Worm (Caenorhabditis elegans) whole organism, late embryonic: Measurements from ENCODE around the gene F14F9.5.

Experiments
- K02D7.2 ChIP-seq: sonication (generic microtip); optimal IDR thresholded peaks from 2 replicates; lab custom pipeline; 2017; ENCODE audit warnings: mild to moderate bottlenecking, missing genetic modification characterization, missing compliant biosample characterization
- K09A11.1 ChIP-seq: sonication (generic microtip); optimal IDR thresholded peaks from 2 replicates; lab custom pipeline; 2017; ENCODE audit warnings: antibody characterized with exemption, mild to moderate bottlenecking, missing genetic modification characterization, missing compliant biosample characterization; ENCODE audit not compliant: insufficient read depth
- ahr-1 ChIP-seq: sonication (generic microtip); optimal IDR thresholded peaks from 2 replicates; lab custom pipeline; 2016; ENCODE audit warnings: missing genetic modification characterization, missing compliant biosample characterization
- ama-1 ChIP-seq: fragments of 150-350 bp; optimal IDR thresholded peaks from 2 replicates; lab custom pipeline; 2014
- ceh-14 ChIP-seq: sonication (generic microtip); optimal IDR thresholded peaks from 2 replicates; lab custom pipeline; 2016; ENCODE audit warnings: missing genotype, missing genetic modification characterization, missing compliant biosample characterization
- ceh-2 ChIP-seq: sonication (generic microtip); optimal IDR thresholded peaks from 2 replicates; lab custom pipeline; 2016; ENCODE audit warnings: missing genotype, missing genetic modification characterization, missing compliant biosample characterization
- ceh-22 ChIP-seq: sonication (generic microtip); optimal IDR thresholded peaks from 2 replicates; lab custom pipeline; 2017; ENCODE audit warnings: missing biosample characterization, missing genetic modification characterization
- ceh-24 ChIP-seq: sonication (generic microtip); optimal IDR thresholded peaks from 2 replicates; lab custom pipeline; 2016; ENCODE audit warnings: mild to moderate bottlenecking, missing genetic modification characterization, missing compliant biosample characterization
- ceh-30 ChIP-seq: fragments of 150-350 bp; optimal IDR thresholded peaks from 2 replicates; lab custom pipeline; 2014; ENCODE audit warnings: missing biosample characterization, missing genetic modification characterization
- ceh-34 ChIP-seq: sonication (generic microtip); optimal IDR thresholded peaks from 2 replicates; lab custom pipeline; 2016; ENCODE audit warnings: mild to moderate bottlenecking, missing genetic modification characterization, missing compliant biosample characterization
- ceh-45 ChIP-seq: fragments of 200-800 bp; sonication (Bioruptor generic); IDR thresholded peaks from 2 replicates; pipeline ENCODE4 v1.3.6; 2022; ENCODE audit warnings: missing genetic modification reagents, missing genetic modification characterization, missing compliant biosample characterization
- che-1 ChIP-seq: sonication (generic microtip); optimal IDR thresholded peaks from 2 replicates; lab custom pipeline; 2016; ENCODE audit warnings: mild to moderate bottlenecking, missing genetic modification characterization, missing compliant biosample characterization
- dmd-4 ChIP-seq: sonication (generic microtip); optimal IDR thresholded peaks from 2 replicates; lab custom pipeline; 2016; ENCODE audit warnings: borderline replicate concordance, missing genetic modification characterization, missing compliant biosample characterization
- dve-1 ChIP-seq: sonication (generic microtip); optimal IDR thresholded peaks from 2 replicates; lab custom pipeline; 2017; ENCODE audit warnings: antibody characterized with exemption, mild to moderate bottlenecking, missing genetic modification characterization, missing compliant biosample characterization
- eyg-1 ChIP-seq: sonication (generic microtip); optimal IDR thresholded peaks from 2 replicates; lab custom pipeline; 2016; ENCODE audit warnings: missing genotype, missing genetic modification characterization, missing compliant biosample characterization
- fkh-10 ChIP-seq: fragments of 150-350 bp; optimal IDR thresholded peaks from 2 replicates; lab custom pipeline; 2014; ENCODE audit warnings: missing biosample characterization, missing genetic modification reagents, missing genetic modification characterization
- hlh-13 ChIP-seq: fragments of 200-800 bp; sonication (Bioruptor generic); optimal IDR thresholded peaks from 2 replicates; lab custom pipeline; 2018; ENCODE audit warnings: mild to moderate bottlenecking, missing genetic modification characterization, missing compliant biosample characterization
- hlh-15 ChIP-seq: sonication (generic microtip); optimal IDR thresholded peaks from 2 replicates; lab custom pipeline; 2016; ENCODE audit warnings: missing genetic modification characterization, missing compliant biosample characterization
- hlh-30 ChIP-seq: sonication (generic microtip); optimal IDR thresholded peaks from 2 replicates; lab custom pipeline; 2017; ENCODE audit warnings: antibody characterized with exemption, missing genetic modification characterization, missing compliant biosample characterization; ENCODE audit not compliant: insufficient read depth
- hlh-8 ChIP-seq: sonication (generic microtip); optimal IDR thresholded peaks from 2 replicates; lab custom pipeline; 2016; ENCODE audit warnings: missing genotype, missing genetic modification characterization, missing compliant biosample characterization
- lin-11 ChIP-seq: fragments of 200-800 bp; sonication (Bioruptor generic); optimal IDR thresholded peaks from 2 replicates; lab custom pipeline; 2018; ENCODE audit warnings: mild to moderate bottlenecking, missing genetic modification characterization, missing compliant biosample characterization
- nfya-1 ChIP-seq: sonication (generic microtip); optimal IDR thresholded peaks from 2 replicates; lab custom pipeline; 2017; ENCODE audit warnings: missing genetic modification characterization, mild to moderate bottlenecking, missing compliant biosample characterization, antibody characterized with exemption, moderate library complexity
- nhr-232 ChIP-seq: sonication (generic microtip); optimal IDR thresholded peaks from 2 replicates; lab custom pipeline; 2016; ENCODE audit warnings: missing genetic modification characterization, missing compliant biosample characterization
- npax-4 ChIP-seq: sonication (generic microtip); optimal IDR thresholded peaks from 2 replicates; lab custom pipeline; 2016; ENCODE audit warnings: missing genetic modification characterization, missing compliant biosample characterization
- pat-9 ChIP-seq: fragments of 200-800 bp; sonication (Bioruptor generic); optimal IDR thresholded peaks from 2 replicates; lab custom pipeline; 2018; ENCODE audit warnings: mild to moderate bottlenecking, missing genetic modification characterization, moderate library complexity, missing compliant biosample characterization
- pqm-1 ChIP-seq: sonication (generic microtip); optimal IDR thresholded peaks from 2 replicates; lab custom pipeline; 2016; ENCODE audit warnings: missing genetic modification characterization, missing compliant biosample characterization
- pros-1 ChIP-seq: fragments of 150-350 bp; optimal IDR thresholded peaks from 2 replicates; lab custom pipeline; 2014; ENCODE audit warnings: missing biosample characterization, missing genetic modification reagents, missing genetic modification characterization
- ref-2 ChIP-seq: sonication (generic microtip); optimal IDR thresholded peaks from 2 replicates; lab custom pipeline; 2016; ENCODE audit warnings: missing genetic modification characterization, missing compliant biosample characterization
- rnt-1 ChIP-seq: sonication (generic microtip); optimal IDR thresholded peaks from 2 replicates; lab custom pipeline; 2016; ENCODE audit warnings: missing genetic modification characterization, missing compliant biosample characterization
- sdc-2 ChIP-seq: sonication (generic microtip); optimal IDR thresholded peaks from 2 replicates; lab custom pipeline; 2016; ENCODE audit warnings: missing genotype, missing genetic modification characterization, missing compliant biosample characterization
- sox-2 ChIP-seq: fragments of 200-800 bp; sonication (Bioruptor generic); IDR thresholded peaks from 2 replicates; pipeline ENCODE4 v1.3.6; 2022; ENCODE audit warnings: missing genetic modification reagents, missing genetic modification characterization, missing compliant biosample characterization
- sox-4 ChIP-seq: sonication (generic microtip); optimal IDR thresholded peaks from 2 replicates; lab custom pipeline; 2017; ENCODE audit warnings: mild to moderate bottlenecking, missing genetic modification characterization, inconsistent platforms, missing compliant biosample characterization
- syd-9 ChIP-seq: sonication (generic microtip); optimal IDR thresholded peaks from 2 replicates; lab custom pipeline; 2016; ENCODE audit warnings: mild to moderate bottlenecking, missing genetic modification characterization, moderate library complexity, missing compliant biosample characterization
- tbx-2 ChIP-seq: sonication (generic microtip); optimal IDR thresholded peaks from 2 replicates; lab custom pipeline; 2016; ENCODE audit warnings: missing genetic modification characterization, missing compliant biosample characterization
- tbx-7 ChIP-seq: sonication (generic microtip); optimal IDR thresholded peaks from 2 replicates; lab custom pipeline; 2016; ENCODE audit warnings: missing genotype, missing genetic modification characterization, missing compliant biosample characterization
- unc-3 ChIP-seq, 2 experiments: fragments of 200-800 bp in 1 of 2; sonication (Bioruptor generic) in 1 of 2; sonication (generic microtip) in 1 of 2; conservative IDR thresholded peaks in 1 of 2; optimal IDR thresholded peaks in 1 of 2; 2 replicates each; pipeline versions ENCODE4 v1.3.6 to Lab custom; 2016 to 2022; ENCODE audit warnings: missing compliant biosample characterization in 2 of 2, missing genetic modification characterization in 2 of 2, missing genetic modification reagents in 1 of 2
- unc-86 ChIP-seq: sonication (generic microtip); optimal IDR thresholded peaks from 2 replicates; lab custom pipeline; 2016; ENCODE audit warnings: missing genetic modification characterization, missing compliant biosample characterization

The F14F9.5 gene

ce11 chrV:5104934-5105333 is 22.0 kb upstream of the F14F9.5 start, which contains the start of gene srab-2:
TSS of gene srab-2 (minus strand) at chrV:5105034.
- TF ChIP-seq hlh-15 (tag; lab: Kevin White, UChicago): no peak
- no peak for TF ChIP-seq hlh-13 (GFP tag; lab: Kevin White, UChicago)
- no peak for TF ChIP-seq npax-4 (tag; lab: Kevin White, UChicago)
- TF ChIP-seq ahr-1: no peak
- TF ChIP-seq sox-2 (GFP tag; lab: Robert Waterston, UW): no peak
- TF ChIP-seq dve-1 (tag; lab: Kevin White, UChicago): no peak

- TF ChIP-seq tbx-7 (no peak), ceh-14 (tag; lab: Kevin White, UChicago) (no peak), ceh-45 (GFP tag; lab: Robert Waterston, UW) (no peak), pqm-1 (tag; lab: Kevin White, UChicago) (no peak), K02D7.2 (tag; lab: Kevin White, UChicago) (no peak), lin-11 (tag; lab: Kevin White, UChicago) (no peak), dmd-4 (tag; lab: Kevin White, UChicago) (no peak), ref-2 (tag; lab: Kevin White, UChicago) (no peak), pros-1 (no peak), ceh-22 (tag; lab: Kevin White, UChicago) (no peak), sox-4 (tag; lab: Kevin White, UChicago) (no peak), che-1 (no peak), npax-4 (tag; lab: Kevin White, UChicago) (no peak), unc-86 (tag; lab: Kevin White, UChicago) (no peak), K09A11.1 (tag; lab: Kevin White, UChicago) (no peak), eyg-1 (tag; lab: Kevin White, UChicago) (no peak)
Observed at ce11 chrV:5107816-5108215, 19.1 kb upstream of the F14F9.5 start, which contains the start of gene srab-3. TSS of gene srab-3 (minus strand) at chrV:5107916.

- TF ChIP-seq syd-9 (tag; lab: Kevin White, UChicago) (no peak), lin-11 (tag; lab: Kevin White, UChicago) (no peak), unc-86 (tag; lab: Kevin White, UChicago) (no peak), ceh-2 (tag; lab: Kevin White, UChicago) (no peak), hlh-15 (tag; lab: Kevin White, UChicago) (no peak), ceh-34 (tag; lab: Kevin White, UChicago) (no peak), nhr-232 (tag; lab: Kevin White, UChicago) (no peak), nfya-1 (tag; lab: Kevin White, UChicago) (no peak), pat-9 (tag; lab: Kevin White, UChicago) (no peak), ceh-30 (tag; lab: Kevin White, UChicago) (no peak), ceh-22 (tag; lab: Kevin White, UChicago) (no peak), che-1 (no peak), hlh-30 (tag; lab: Kevin White, UChicago) (no peak), npax-4 (tag; lab: Kevin White, UChicago) (no peak), unc-3 (GFP tag; conservative IDR thresholded peaks at IDR 0.05; lab: Robert Waterston, UW) (no peak), unc-3 (tag; optimal IDR thresholded peaks at IDR 0.05; lab: Kevin White, UChicago) (no peak), hlh-8 (no peak), ceh-24 (tag; lab: Kevin White, UChicago) (no peak), rnt-1 (tag; lab: Kevin White, UChicago) (no peak), ama-1 (lab: Kevin White, UChicago) (no peak), ceh-45 (GFP tag; lab: Robert Waterston, UW) (no peak)
Observed at ce11 chrV:5110684-5111083, 16.2 kb upstream of the F14F9.5 start, which contains the start of gene ugt-63. TSS of gene ugt-63 (minus strand) at chrV:5110772.

ce11 chrV:5113654-5114053 is 13.2 kb upstream of the F14F9.5 start, which contains the start of gene C04F5.8:
TSS of gene C04F5.8 (minus strand) at chrV:5113754.
- no peak for TF ChIP-seq ceh-2 (tag; lab: Kevin White, UChicago)
- TF ChIP-seq fkh-10 (GFP tag; lab: Kevin White, UChicago): no peak
- TF ChIP-seq sdc-2: no peak
- no peak for TF ChIP-seq ceh-14 (tag; lab: Kevin White, UChicago)
- no peak for TF ChIP-seq hlh-30 (tag; lab: Kevin White, UChicago)
- no peak for TF ChIP-seq ceh-45 (GFP tag; lab: Robert Waterston, UW)
- no peak for TF ChIP-seq tbx-2 (tag; lab: Kevin White, UChicago)
- TF ChIP-seq hlh-13 (GFP tag; lab: Kevin White, UChicago): no peak
- no peak for TF ChIP-seq rnt-1 (tag; lab: Kevin White, UChicago)
